Fruit fly (Drosophila melanogaster): Measurements from ENCODE around the gene CG3726.

- TF ChIP-seq CG8478 (optimal IDR thresholded peaks at IDR 0.05) (no peak), CTCF (optimal IDR thresholded peaks at IDR 0.05) (no peak)
Observed at dm6 chrX:5980883-5981282, 64.0 kb downstream of the CG3726 start.
